Fruit fly (Drosophila melanogaster) whole organism, embryonic: ENCODE measurements around the gene natalisin.
A peak's percentile ranks its signal among the peaks of the same experiment; 100 is the strongest.

Experiments used
- Asciz ChIP-seq: fragments of 200-800 bp; sonication (Bioruptor generic); optimal IDR thresholded peaks from 2 replicates; lab custom pipeline; 2017; ENCODE audit warnings: missing biosample characterization, mild to moderate bottlenecking, missing genetic modification characterization, missing genetic modification reagents
- CG10431 ChIP-seq: fragments of 200-800 bp; sonication (Bioruptor generic); optimal IDR thresholded peaks from 3 replicates; lab custom pipeline; 2018; ENCODE audit warnings: missing biosample characterization, mild to moderate bottlenecking, missing genetic modification characterization
- CG10959 ChIP-seq: fragments of 200-800 bp; sonication (Bioruptor generic); IDR thresholded peaks from 2 replicates; pipeline ENCODE4 v1.3.6; 2022; ENCODE audit warnings: missing biosample characterization, missing genetic modification characterization
- CG10979 ChIP-seq: fragments of 200-800 bp; sonication (Bioruptor generic); optimal IDR thresholded peaks from 2 replicates; lab custom pipeline; 2018; ENCODE audit warnings: missing biosample characterization, mild to moderate bottlenecking, missing genetic modification characterization, moderate library complexity
- CG11085 ChIP-seq: fragments of 200-800 bp; sonication (Bioruptor generic); IDR thresholded peaks from 2 replicates; pipeline ENCODE4 v1.3.6; 2022; ENCODE audit warnings: missing biosample characterization, missing genetic modification characterization
- CG11504 ChIP-seq: fragments of 200-800 bp; sonication (Bioruptor generic); optimal IDR thresholded peaks from 3 replicates; lab custom pipeline; 2019; ENCODE audit warnings: missing biosample characterization, mild to moderate bottlenecking, missing genetic modification characterization, moderate library complexity
- CG1602 ChIP-seq: fragments of 200-800 bp; sonication (Bioruptor generic); optimal IDR thresholded peaks from 3 replicates; lab custom pipeline; 2016; ENCODE audit warnings: missing biosample characterization, missing genetic modification characterization
- CG1647 ChIP-seq: fragments of 200-800 bp; sonication (Bioruptor generic); optimal IDR thresholded peaks from 3 replicates; lab custom pipeline; 2016; ENCODE audit warnings: missing biosample characterization, missing genetic modification characterization
- CG18262 ChIP-seq: fragments of 200-800 bp; optimal IDR thresholded peaks from 3 replicates; lab custom pipeline; 2019; ENCODE audit warnings: missing biosample characterization, mild to moderate bottlenecking, missing genetic modification characterization, moderate library complexity
- CG18476 ChIP-seq: fragments of 200-800 bp; sonication (Bioruptor generic); optimal IDR thresholded peaks from 2 replicates; lab custom pipeline; 2016; ENCODE audit warnings: missing biosample characterization, mild to moderate bottlenecking, missing genetic modification characterization
- CG2116 ChIP-seq: fragments of 200-800 bp; sonication (Bioruptor generic); optimal IDR thresholded peaks from 3 replicates; lab custom pipeline; 2018; ENCODE audit warnings: missing biosample characterization, mild to moderate bottlenecking, missing genetic modification characterization
- CG3065 ChIP-seq: fragments of 200-800 bp; sonication (Bioruptor generic); optimal IDR thresholded peaks from 2 replicates; lab custom pipeline; 2016; ENCODE audit warnings: missing biosample characterization, missing genetic modification characterization
- CG31441 ChIP-seq: fragments of 200-800 bp; sonication (Bioruptor generic); IDR thresholded peaks from 2 replicates; pipeline ENCODE4 v1.3.6; 2022; ENCODE audit warnings: missing biosample characterization, missing genetic modification characterization
- CG4424 ChIP-seq: fragments of 200-800 bp; sonication (Bioruptor generic); optimal IDR thresholded peaks from 3 replicates; lab custom pipeline; 2016; ENCODE audit warnings: missing biosample characterization, missing genetic modification characterization
- CG5953 ChIP-seq: fragments of 200-800 bp; sonication (Bioruptor generic); IDR thresholded peaks from 2 replicates; pipeline ENCODE4 v1.3.6; 2022; ENCODE audit warnings: missing biosample characterization, missing genetic modification characterization
- CG7928 ChIP-seq: fragments of 200-800 bp; sonication (Bioruptor generic); optimal IDR thresholded peaks from 2 replicates; lab custom pipeline; 2017; ENCODE audit warnings: missing biosample characterization, mild to moderate bottlenecking, missing genetic modification characterization
- CG8281 ChIP-seq: fragments of 200-800 bp; sonication (Bioruptor generic); optimal IDR thresholded peaks from 2 replicates; lab custom pipeline; 2018; ENCODE audit warnings: missing biosample characterization, mild to moderate bottlenecking, missing genetic modification characterization, moderate library complexity
- Dfd ChIP-seq, 2 experiments: fragments of >200 bp; optimal IDR thresholded peaks; 2 replicates each; lab custom pipeline; 2017; ENCODE audit warnings: missing biosample characterization in 2 of 2, missing genetic modification characterization in 2 of 2
- Doc2 ChIP-seq: fragments of 200-800 bp; sonication (Bioruptor generic); IDR thresholded peaks from 2 replicates; pipeline ENCODE4 v1.3.6; 2022; ENCODE audit warnings: missing biosample characterization, missing genetic modification characterization
- Drgx ChIP-seq: fragments of 200-800 bp; sonication (Bioruptor generic); IDR thresholded peaks from 2 replicates; pipeline ENCODE4 v1.3.6; 2022; ENCODE audit warnings: missing biosample characterization, missing genetic modification characterization
- Ets65A ChIP-seq: fragments of 200-800 bp; sonication (Bioruptor generic); peaks from one replicate; lab custom pipeline; 2016; ENCODE audit warnings: missing biosample characterization, missing genetic modification characterization
- Fer1 ChIP-seq: fragments of 200-800 bp; sonication (Bioruptor generic); optimal IDR thresholded peaks from 2 replicates; lab custom pipeline; 2017; ENCODE audit warnings: missing biosample characterization, mild to moderate bottlenecking, missing genetic modification characterization
- HLH3B ChIP-seq: fragments of 200-800 bp; sonication (Bioruptor generic); IDR thresholded peaks from 2 replicates; pipeline ENCODE4 v1.3.6; 2022; ENCODE audit warnings: missing biosample characterization, missing genetic modification characterization
- HLH54F ChIP-seq: fragments of 200-800 bp; sonication (Bioruptor generic); optimal IDR thresholded peaks from 3 replicates; lab custom pipeline; 2016; ENCODE audit warnings: missing biosample characterization, missing genetic modification characterization
- Nf-YB ChIP-seq: fragments of 200-800 bp; sonication (Bioruptor generic); optimal IDR thresholded peaks from 3 replicates; lab custom pipeline; 2019; ENCODE audit warnings: missing biosample characterization, mild to moderate bottlenecking, missing genetic modification characterization, moderate library complexity
- Oaz ChIP-seq: fragments of 200-800 bp; sonication (Bioruptor generic); IDR thresholded peaks from 2 replicates; pipeline ENCODE4 v1.3.6; 2022; ENCODE audit warnings: missing biosample characterization, missing genetic modification characterization
- Sin3A ChIP-seq: fragments of >200 bp; optimal IDR thresholded peaks from 2 replicates; lab custom pipeline; 2018
- Tbp ChIP-seq: fragments of >200 bp; optimal IDR thresholded peaks from 2 replicates; lab custom pipeline; 2018; ENCODE audit warnings: missing biosample characterization, missing genetic modification characterization
- ato ChIP-seq: fragments of 200-800 bp; sonication (Bioruptor generic); IDR thresholded peaks from 2 replicates; pipeline ENCODE4 v1.3.6; 2022; ENCODE audit warnings: missing biosample characterization, missing genetic modification characterization; ENCODE audit not compliant: partially characterized antibody
- btn ChIP-seq: fragments of 200-800 bp; sonication (Bioruptor generic); optimal IDR thresholded peaks from 2 replicates; lab custom pipeline; 2016; ENCODE audit warnings: missing biosample characterization, missing genetic modification characterization
- cato ChIP-seq: fragments of 200-800 bp; sonication (Bioruptor generic); optimal IDR thresholded peaks from 2 replicates; lab custom pipeline; 2016; ENCODE audit warnings: missing biosample characterization, missing genetic modification characterization, borderline replicate concordance
- dmrt99B ChIP-seq: fragments of 200-800 bp; sonication (Bioruptor generic); optimal IDR thresholded peaks from 2 replicates; lab custom pipeline; 2018; ENCODE audit warnings: missing biosample characterization, mild to moderate bottlenecking, missing genetic modification characterization, moderate library complexity
- dpn ChIP-seq, 2 experiments: fragments of 200-800 bp; sonication (Bioruptor generic); optimal IDR thresholded peaks; 3 replicates each; lab custom pipeline; 2016; ENCODE audit warnings: missing biosample characterization in 2 of 2, missing genetic modification characterization in 2 of 2
- ems ChIP-seq: fragments of 200-800 bp; sonication (Bioruptor generic); optimal IDR thresholded peaks from 3 replicates; lab custom pipeline; 2016; ENCODE audit warnings: missing biosample characterization, missing genetic modification characterization
- esg ChIP-seq: fragments of 200-800 bp; sonication (Bioruptor generic); conservative IDR thresholded peaks from 2 replicates; pipeline ENCODE4 v1.3.6; 2022; ENCODE audit warnings: missing biosample characterization, missing genetic modification characterization
- eyg ChIP-seq: fragments of 200-800 bp; sonication (Bioruptor generic); optimal IDR thresholded peaks from 3 replicates; lab custom pipeline; 2016; ENCODE audit warnings: missing biosample characterization, missing genetic modification characterization
- gce ChIP-seq: fragments of 200-800 bp; sonication (Bioruptor generic); IDR thresholded peaks from 3 replicates; pipeline ENCODE4 v1.3.6; 2022; ENCODE audit warnings: missing biosample characterization, missing genetic modification characterization
- gem ChIP-seq: fragments of 200-800 bp; sonication (Bioruptor generic); optimal IDR thresholded peaks from 2 replicates; lab custom pipeline; 2019; ENCODE audit warnings: missing biosample characterization, mild to moderate bottlenecking, missing genetic modification characterization, moderate library complexity
- grau ChIP-seq: fragments of 200-800 bp; optimal IDR thresholded peaks from 3 replicates; lab custom pipeline; 2019; ENCODE audit warnings: missing biosample characterization, mild to moderate bottlenecking, missing genetic modification characterization, moderate library complexity
- hbn ChIP-seq: fragments of 200-800 bp; sonication (Bioruptor generic); IDR thresholded peaks from 2 replicates; pipeline ENCODE4 v1.3.6; 2022; ENCODE audit warnings: missing biosample characterization, missing genetic modification characterization; ENCODE audit not compliant: partially characterized antibody
- hkb ChIP-seq, 2 experiments: fragments of 200-800 bp in 1 of 2; fragments of >200 bp in 1 of 2; sonication (Bioruptor generic) in 1 of 2; IDR thresholded peaks in 1 of 2; optimal IDR thresholded peaks in 1 of 2; 2 replicates each; pipeline versions ENCODE4 v1.3.6 to Lab custom; 2017 to 2022; ENCODE audit warnings: missing biosample characterization in 1 of 2, missing genetic modification characterization in 1 of 2
- ind ChIP-seq: fragments of 200-800 bp; sonication (Bioruptor generic); optimal IDR thresholded peaks from 3 replicates; lab custom pipeline; 2016; ENCODE audit warnings: missing biosample characterization, missing genetic modification characterization
- lab ChIP-seq: fragments of 200-800 bp; sonication (Bioruptor generic); optimal IDR thresholded peaks from 3 replicates; lab custom pipeline; 2017; ENCODE audit warnings: missing biosample characterization, missing genetic modification characterization, mild to moderate bottlenecking, moderate library complexity, missing genetic modification reagents
- nau ChIP-seq: fragments of 200-800 bp; sonication (Bioruptor generic); optimal IDR thresholded peaks from 3 replicates; lab custom pipeline; 2017; ENCODE audit warnings: missing biosample characterization, mild to moderate bottlenecking, missing genetic modification characterization, missing genetic modification reagents
- prd ChIP-seq, 3 experiments: fragments of >200 bp in 2 of 3; fragments of 200-800 bp in 1 of 3; sonication (Bioruptor generic) in 1 of 3; optimal IDR thresholded peaks in 2 of 3; IDR thresholded peaks in 1 of 3; 2 replicates in 2 of 3; 3 replicates in 1 of 3; pipeline versions ENCODE4 v1.3.6 to Lab custom; 2017 to 2022; ENCODE audit warnings: missing biosample characterization in 1 of 3, missing genetic modification characterization in 1 of 3
- ranshi ChIP-seq: fragments of 200-800 bp; sonication (Bioruptor generic); IDR thresholded peaks from 2 replicates; pipeline ENCODE4 v1.3.6; 2022; ENCODE audit warnings: missing biosample characterization, missing genetic modification characterization
- run ChIP-seq: fragments of 200-800 bp; sonication (Bioruptor generic); optimal IDR thresholded peaks from 3 replicates; lab custom pipeline; 2018; ENCODE audit warnings: missing biosample characterization, mild to moderate bottlenecking, missing genetic modification characterization
- sens ChIP-seq: fragments of 200-800 bp; sonication (Bioruptor generic); peaks from one replicate; lab custom pipeline; 2016; ENCODE audit warnings: missing biosample characterization, missing genetic modification characterization
- sisA ChIP-seq: fragments of 200-800 bp; sonication (Bioruptor generic); IDR thresholded peaks from 2 replicates; pipeline ENCODE4 v1.3.6; 2022; ENCODE audit warnings: missing biosample characterization, missing genetic modification characterization
- tin ChIP-seq: fragments of 200-800 bp; sonication (Bioruptor generic); optimal IDR thresholded peaks from 3 replicates; lab custom pipeline; 2016; ENCODE audit warnings: missing biosample characterization, missing genetic modification characterization

Gene natalisin

DNA sequence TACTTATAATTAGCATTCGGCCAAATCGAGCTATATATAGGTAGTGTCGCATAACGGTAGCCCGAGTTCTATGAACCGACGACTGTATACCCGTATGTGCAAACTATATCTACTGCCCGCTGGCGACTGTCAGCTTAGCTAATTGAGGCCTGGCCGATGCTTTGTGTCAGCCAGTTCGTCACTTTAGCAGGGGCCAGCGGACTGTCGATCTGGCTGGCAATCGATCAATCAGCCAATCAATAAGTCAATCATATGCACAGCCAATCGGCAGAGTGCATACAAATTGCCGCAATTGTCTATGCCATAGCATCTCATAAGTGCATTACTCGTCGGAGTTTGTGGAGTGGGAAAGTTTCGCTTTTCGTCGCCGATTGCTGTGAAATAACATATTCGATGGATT is 17.6 kb downstream of the natalisin start:
- TF ChIP-seq CG8281 (tag; lab: Kevin White, UChicago) (peak; percentile 57), Ets65A (peak; percentile 83), run (tag; lab: Kevin White, UChicago) (no peak), CG7928 (GFP tag; lab: Kevin White, UChicago) (no peak), cato (no peak)

- TF ChIP-seq CG18262 (tag; lab: Kevin White, UChicago) = peak; percentile 5
- TF ChIP-seq nau (GFP tag; lab: Kevin White, UChicago) = peak; percentile 12
- no peak for TF ChIP-seq CG3065 (GFP tag; lab: Kevin White, UChicago)
- no peak for TF ChIP-seq CG10431
- no peak for TF ChIP-seq ems (GFP tag; lab: Kevin White, UChicago)
- no peak for TF ChIP-seq hbn (GFP tag; lab: Robert Waterston, UW)
- no peak for TF ChIP-seq CG2116 (GFP tag; lab: Kevin White, UChicago)
- peak; percentile 1 for TF ChIP-seq CG18476 (GFP tag; lab: Kevin White, UChicago)
- peak; percentile 71 for TF ChIP-seq Drgx (GFP tag; lab: Robert Waterston, UW)
- peak; percentile 33; the same call in 1 of the 2 replicates for TF ChIP-seq CG31441 (GFP tag; lab: Robert Waterston, UW)
- peak; percentile 58 for TF ChIP-seq HLH3B (GFP tag; lab: Robert Waterston, UW)
- peak; percentile 78 for TF ChIP-seq sens (GFP tag; lab: Kevin White, UChicago)
- no peak for TF ChIP-seq Tbp (GFP tag; lab: Kevin White, UChicago)
- TF ChIP-seq CG1647 (GFP tag; lab: Kevin White, UChicago) = no peak
- 0 out of 2 replicates have a peak, but pooled peaks have one; percentile 14 for TF ChIP-seq Oaz
- TF ChIP-seq CG1602 (GFP tag; lab: Kevin White, UChicago) = no peak
- no peak for TF ChIP-seq btn (GFP tag; lab: Kevin White, UChicago)
- TF ChIP-seq eyg (GFP tag; lab: Kevin White, UChicago) = no peak
- TF ChIP-seq ind (GFP tag; lab: Kevin White, UChicago) = peak; percentile 18
- no peak for TF ChIP-seq Sin3A
- TF ChIP-seq sisA = peak; percentile 59
- TF ChIP-seq lab (GFP tag; lab: Kevin White, UChicago) = peak; percentile 28
- TF ChIP-seq Nf-YB (GFP tag; lab: Kevin White, UChicago) = no peak
- TF ChIP-seq CG11085 (GFP tag; lab: Robert Waterston, UW) = no peak
- TF ChIP-seq esg = no peak
- TF ChIP-seq Asciz (GFP tag; lab: Kevin White, UChicago) = peak; percentile 58
- peak; percentile 57 for TF ChIP-seq dmrt99B (tag; lab: Kevin White, UChicago)
- no peak for TF ChIP-seq Dfd (GFP tag; optimal IDR thresholded peaks at IDR 0.05; lab: Kevin White, UChicago)
- no peak for TF ChIP-seq grau
- no peak for TF ChIP-seq ato (GFP tag; lab: Robert Waterston, UW)
- TF ChIP-seq CG4424 = peak; percentile 27
- no peak for TF ChIP-seq prd (optimal IDR thresholded peaks at IDR 0.05; lab: Kevin White, UChicago)
- peak; percentile 40; the same call in 1 of the 3 replicates for TF ChIP-seq prd (GFP tag; IDR thresholded peaks at IDR 0.05; lab: Robert Waterston, UW)
- no peak for TF ChIP-seq hkb (optimal IDR thresholded peaks at IDR 0.05; lab: Kevin White, UChicago)
- 0 out of 2 replicates have a peak, but pooled peaks have one; percentile 38 for TF ChIP-seq hkb (GFP tag; IDR thresholded peaks at IDR 0.05; lab: Robert Waterston, UW)
- no peak for TF ChIP-seq gce (GFP tag; lab: Robert Waterston, UW)
- peak; percentile 36 for TF ChIP-seq tin (GFP tag; lab: Kevin White, UChicago)
- TF ChIP-seq Doc2 = no peak
- TF ChIP-seq Fer1 (GFP tag; lab: Kevin White, UChicago) = no peak
- peak; percentile 27 for TF ChIP-seq gem (tag; lab: Kevin White, UChicago)
- no peak for TF ChIP-seq dpn (GFP tag; optimal IDR thresholded peaks at IDR 0.05; lab: Kevin White, UChicago)
- TF ChIP-seq ranshi (GFP tag; lab: Robert Waterston, UW) = 0 out of 2 replicates have a peak, but pooled peaks have one; percentile 15
- no peak for TF ChIP-seq CG5953
- peak; percentile 53 for TF ChIP-seq CG10979 (tag; lab: Kevin White, UChicago)
- no peak for TF ChIP-seq HLH54F
- peak; percentile 67 for TF ChIP-seq CG11504 (tag; lab: Kevin White, UChicago)
- no peak for TF ChIP-seq CG10959 (GFP tag; lab: Robert Waterston, UW)
Observed at dm6 chr3R:14436459-14436858, 18.1 kb downstream of the natalisin start.
